Worm (Caenorhabditis elegans) whole organism, L1 larva: ENCODE results near the gene nhr-119.
"Not testable (repeated sequence)": the region's sequence is repeated elsewhere in the genome, so short reads cannot be mapped to it uniquely, and the experiment has no call there.

Source experiments
- C34B4.2 ChIP-seq: sonication (generic microtip); optimal IDR thresholded peaks from 2 replicates; lab custom pipeline; 2017; ENCODE audit warnings: mild to moderate bottlenecking, missing genetic modification characterization, missing compliant biosample characterization
- Y116A8C.19 ChIP-seq: sonication (generic microtip); optimal IDR thresholded peaks from 2 replicates; lab custom pipeline; 2016; ENCODE audit warnings: missing compliant biosample characterization, missing genetic modification characterization, borderline replicate concordance
- aha-1 ChIP-seq: fragments of 150-350 bp; optimal IDR thresholded peaks from 2 replicates; lab custom pipeline; 2014; ENCODE audit warnings: missing biosample characterization, missing genetic modification characterization
- blmp-1 ChIP-seq: fragments of 150-350 bp; optimal IDR thresholded peaks from 2 replicates; lab custom pipeline; 2014; ENCODE audit warnings: missing biosample characterization, missing genetic modification characterization
- ceh-63 ChIP-seq: fragments of 200-800 bp; sonication (Bioruptor generic); optimal IDR thresholded peaks from 2 replicates; lab custom pipeline; 2018; ENCODE audit warnings: mild to moderate bottlenecking, missing genetic modification characterization, missing compliant biosample characterization
- ceh-8 ChIP-seq: fragments of 200-800 bp; sonication (Bioruptor generic); optimal IDR thresholded peaks from 2 replicates; lab custom pipeline; 2018; ENCODE audit warnings: mild to moderate bottlenecking, missing genetic modification characterization, moderate library complexity, missing compliant biosample characterization
- ceh-90 ChIP-seq: sonication (generic microtip); optimal IDR thresholded peaks from 2 replicates; lab custom pipeline; 2016; ENCODE audit warnings: missing genetic modification characterization, missing compliant biosample characterization
- dpl-1 ChIP-seq, 3 experiments: fragments of 150-350 bp in 2 of 3; sonication (generic microtip) in 1 of 3; optimal IDR thresholded peaks; 2 replicates each; lab custom pipeline; 2014 to 2017; ENCODE audit warnings: missing biosample characterization in 3 of 3, missing genetic modification characterization in 3 of 3, missing genetic modification reagents in 3 of 3
- efl-3 ChIP-seq: fragments of 200-800 bp; sonication (Bioruptor generic); optimal IDR thresholded peaks from 2 replicates; lab custom pipeline; 2018; ENCODE audit warnings: mild to moderate bottlenecking, missing genetic modification characterization, missing compliant biosample characterization
- egl-27 ChIP-seq, 2 experiments: fragments of 150-350 bp in 1 of 2; sonication (generic microtip); optimal IDR thresholded peaks; 3 replicates each; lab custom pipeline; 2017 to 2018; ENCODE audit warnings: missing biosample characterization in 2 of 2, missing genetic modification characterization in 2 of 2, missing genetic modification reagents in 2 of 2
- elt-2 ChIP-seq: sonication (generic microtip); optimal IDR thresholded peaks from 2 replicates; lab custom pipeline; 2016; ENCODE audit warnings: missing genetic modification characterization, mild to moderate bottlenecking, inconsistent platforms, missing compliant biosample characterization, missing genetic modification reagents
- elt-3 ChIP-seq, 6 experiments: fragments of 150-350 bp in 1 of 6; sonication (generic microtip); optimal IDR thresholded peaks; 2 replicates each; lab custom pipeline; 2017 to 2018; ENCODE audit warnings: missing biosample characterization in 6 of 6, missing genetic modification characterization in 6 of 6, inconsistent platforms in 1 of 6
- fkh-10 ChIP-seq: sonication (generic microtip); optimal IDR thresholded peaks from 2 replicates; lab custom pipeline; 2017; ENCODE audit warnings: missing biosample characterization, missing genetic modification reagents, missing genetic modification characterization
- fkh-8 ChIP-seq: sonication (generic microtip); optimal IDR thresholded peaks from 2 replicates; lab custom pipeline; 2016; ENCODE audit warnings: mild to moderate bottlenecking, missing genetic modification characterization, missing compliant biosample characterization
- fos-1 ChIP-seq: fragments of 150-350 bp; optimal IDR thresholded peaks from 2 replicates; lab custom pipeline; 2014; ENCODE audit warnings: missing biosample characterization, missing genetic modification characterization
- grh-1 ChIP-seq: fragments of 200-800 bp; sonication (Bioruptor generic); IDR thresholded peaks from 2 replicates; pipeline ENCODE4 v1.3.6; 2022; ENCODE audit warnings: missing genetic modification reagents, missing genetic modification characterization, missing compliant biosample characterization
- hpl-2 ChIP-seq: fragments of 150-350 bp; optimal IDR thresholded peaks from 2 replicates; lab custom pipeline; 2014; ENCODE audit warnings: missing biosample characterization, missing genetic modification reagents, missing genetic modification characterization
- irx-1 ChIP-seq: sonication (generic microtip); optimal IDR thresholded peaks from 2 replicates; lab custom pipeline; 2016; ENCODE audit warnings: missing genetic modification characterization, missing compliant biosample characterization
- isw-1 ChIP-seq: fragments of 200-800 bp; sonication (Bioruptor generic); IDR thresholded peaks from 2 replicates; pipeline ENCODE4 v1.3.6; 2022; ENCODE audit warnings: missing genetic modification characterization, missing compliant biosample characterization
- lin-14 ChIP-seq: fragments of 200-800 bp; sonication (Bioruptor generic); optimal IDR thresholded peaks from 2 replicates; lab custom pipeline; 2018; ENCODE audit warnings: mild to moderate bottlenecking, missing genetic modification characterization, moderate library complexity, missing compliant biosample characterization
- lin-39 ChIP-seq: fragments of 150-350 bp; optimal IDR thresholded peaks from 2 replicates; lab custom pipeline; 2014; ENCODE audit warnings: missing biosample characterization, missing genetic modification reagents, missing genetic modification characterization
- lir-3 ChIP-seq: sonication (generic microtip); optimal IDR thresholded peaks from 2 replicates; lab custom pipeline; 2016; ENCODE audit warnings: mild to moderate bottlenecking, missing genetic modification characterization, moderate library complexity, missing compliant biosample characterization; ENCODE audit not compliant: poor library complexity
- mdl-1 ChIP-seq, 2 experiments: fragments of 150-350 bp; optimal IDR thresholded peaks; 2 replicates each; lab custom pipeline; 2014 to 2017; ENCODE audit warnings: missing biosample characterization in 2 of 2, missing genetic modification characterization in 2 of 2, inconsistent platforms in 1 of 2
- mef-2 ChIP-seq: fragments of 150-350 bp; optimal IDR thresholded peaks from 2 replicates; lab custom pipeline; 2014; ENCODE audit warnings: missing biosample characterization, missing genetic modification characterization
- nhr-12 ChIP-seq: sonication (generic microtip); optimal IDR thresholded peaks from 2 replicates; lab custom pipeline; 2017; ENCODE audit warnings: missing biosample characterization, missing genetic modification characterization
- nhr-20 ChIP-seq: sonication (generic microtip); optimal IDR thresholded peaks from 2 replicates; lab custom pipeline; 2016; ENCODE audit warnings: mild to moderate bottlenecking, missing genetic modification characterization, missing compliant biosample characterization
- nhr-237 ChIP-seq: fragments of 150-350 bp; optimal IDR thresholded peaks from 2 replicates; lab custom pipeline; 2014; ENCODE audit warnings: missing biosample characterization, missing genetic modification characterization
- nhr-47 ChIP-seq: sonication (generic microtip); optimal IDR thresholded peaks from 2 replicates; lab custom pipeline; 2016; ENCODE audit warnings: mild to moderate bottlenecking, missing genetic modification characterization, moderate library complexity, missing compliant biosample characterization
- nhr-71 ChIP-seq: sonication (generic microtip); optimal IDR thresholded peaks from 2 replicates; lab custom pipeline; 2016; ENCODE audit warnings: mild to moderate bottlenecking, missing genetic modification characterization, moderate library complexity, missing compliant biosample characterization
- nhr-76 ChIP-seq: sonication (generic microtip); optimal IDR thresholded peaks from 2 replicates; lab custom pipeline; 2017; ENCODE audit warnings: missing biosample characterization, missing genetic modification characterization
- nhr-84 ChIP-seq: sonication (generic microtip); optimal IDR thresholded peaks from 2 replicates; lab custom pipeline; 2017; ENCODE audit warnings: missing biosample characterization, missing genetic modification characterization
- nhr-85 ChIP-seq: sonication (generic microtip); peaks from one replicate; lab custom pipeline; 2016; ENCODE audit warnings: missing genetic modification characterization, inconsistent platforms, missing compliant biosample characterization
- nhr-90 ChIP-seq: sonication (generic microtip); optimal IDR thresholded peaks from 2 replicates; lab custom pipeline; 2016; ENCODE audit warnings: mild to moderate bottlenecking, missing genetic modification characterization, missing compliant biosample characterization; ENCODE audit not compliant: poor library complexity
- pag-3 ChIP-seq: sonication (generic microtip); optimal IDR thresholded peaks from 2 replicates; lab custom pipeline; 2017; ENCODE audit warnings: missing genetic modification characterization, mild to moderate bottlenecking, missing compliant biosample characterization, antibody characterized with exemption, borderline replicate concordance; ENCODE audit not compliant: insufficient read depth
- snpc-4 ChIP-seq: fragments of 150-350 bp; optimal IDR thresholded peaks from 2 replicates; lab custom pipeline; 2014; ENCODE audit warnings: missing biosample characterization, missing genetic modification characterization
- snu-23 ChIP-seq: sonication (generic microtip); optimal IDR thresholded peaks from 2 replicates; lab custom pipeline; 2016; ENCODE audit warnings: missing genetic modification characterization, missing compliant biosample characterization
- tbx-2 ChIP-seq: sonication (generic microtip); optimal IDR thresholded peaks from 2 replicates; lab custom pipeline; 2016; ENCODE audit warnings: missing genetic modification characterization, missing compliant biosample characterization
- unc-130 ChIP-seq: fragments of 150-350 bp; optimal IDR thresholded peaks from 2 replicates; lab custom pipeline; 2017; ENCODE audit warnings: missing biosample characterization, missing genetic modification characterization, inconsistent platforms
- unc-62 ChIP-seq: fragments of 150-350 bp; optimal IDR thresholded peaks from 2 replicates; lab custom pipeline; 2014; ENCODE audit warnings: missing biosample characterization, missing genetic modification reagents, missing genetic modification characterization
- zip-4 ChIP-seq: fragments of 200-800 bp; sonication (Bioruptor generic); optimal IDR thresholded peaks from 2 replicates; lab custom pipeline; 2018; ENCODE audit warnings: mild to moderate bottlenecking, missing genetic modification characterization, moderate library complexity, missing compliant biosample characterization
- ztf-4 ChIP-seq: fragments of 150-350 bp; optimal IDR thresholded peaks from 2 replicates; lab custom pipeline; 2014; ENCODE audit warnings: missing biosample characterization, missing genetic modification characterization

The nhr-119 gene

ce11 chrII:2843088-2843487 is 42.7 kb upstream of the nhr-119 start, which contains the start of gene Y110A2AL.7:
Y110A2AL.7 (minus strand) TSS chrII:2843188.
- TF ChIP-seq grh-1 (GFP tag; lab: Robert Waterston, UW) (no peak), nhr-237 (tag; lab: Kevin White, UChicago) (no peak), unc-130 (no peak), nhr-20 (tag; lab: Kevin White, UChicago) (no peak), aha-1 (tag; lab: Kevin White, UChicago) (no peak), nhr-85 (no peak), lir-3 (no peak), unc-62 (GFP tag; lab: Kevin White, UChicago) (no peak), lin-39 (tag; lab: Kevin White, UChicago) (no peak), efl-3 (GFP tag; lab: Kevin White, UChicago) (no peak), ztf-4 (tag; lab: Kevin White, UChicago) (no peak), ceh-63 (no peak), fkh-8 (tag; lab: Kevin White, UChicago) (no peak)
- TF ChIP-seq, all 84 proteins: peak for 0

ce11 chrII:2841529-2841928 is 41.1 kb upstream of the nhr-119 start, which contains the start of gene Y110A2AL.6:
Y110A2AL.6 (minus strand) TSS chrII:2841629.
- TF ChIP-seq nhr-20 (tag; lab: Kevin White, UChicago) = no peak
- TF ChIP-seq ceh-90 (tag; lab: Kevin White, UChicago) = no peak
- TF ChIP-seq nhr-71 (tag; lab: Kevin White, UChicago) = no peak
- TF ChIP-seq irx-1 (tag; lab: Kevin White, UChicago) = no peak
- no peak for TF ChIP-seq pag-3 (tag; lab: Kevin White, UChicago)
- TF ChIP-seq nhr-90 (tag; lab: Kevin White, UChicago) = no peak
- TF ChIP-seq aha-1 (tag; lab: Kevin White, UChicago) = no peak
- TF ChIP-seq nhr-12 = no peak
- no peak for TF ChIP-seq tbx-2 (tag; lab: Kevin White, UChicago)

ce11 chrII:2839004-2839403 is 38.6 kb upstream of the nhr-119 start, which contains the start of gene Y110A2AL.4:
Y110A2AL.4 (plus strand) TSS chrII:2839304.
- TF ChIP-seq nhr-84 (tag; lab: Kevin White, UChicago); blmp-1; Y116A8C.19 (tag; lab: Kevin White, UChicago): not testable (repeated sequence)
- TF ChIP-seq, all 84 proteins: peak for 0; not testable (repeated sequence) for 84

ce11 chrII:2836853-2837252 is 36.5 kb upstream of the nhr-119 start, which contains the start of gene K12H6.7:
K12H6.7 (minus strand) TSS chrII:2836953.
- no peak for TF ChIP-seq mef-2 (tag; lab: Kevin White, UChicago)
- TF ChIP-seq lin-14 (GFP tag; lab: Kevin White, UChicago) = no peak
- no peak for TF ChIP-seq snpc-4 (tag; lab: Kevin White, UChicago)
- no peak for TF ChIP-seq zip-4 (GFP tag; lab: Kevin White, UChicago)
- no peak for TF ChIP-seq fos-1
- no peak for TF ChIP-seq nhr-76 (tag; lab: Kevin White, UChicago)
- TF ChIP-seq hpl-2 (GFP tag; lab: Kevin White, UChicago) = no peak
- TF ChIP-seq nhr-90 (tag; lab: Kevin White, UChicago) = no peak
- TF ChIP-seq fkh-10 = no peak
- no peak for TF ChIP-seq nhr-47 (tag; lab: Kevin White, UChicago)
- TF ChIP-seq elt-3 (tag; optimal IDR thresholded peaks at IDR 0.05; lab: Kevin White, UChicago) = no peak
- no peak for TF ChIP-seq elt-2 (tag; lab: Kevin White, UChicago)
- no peak for TF ChIP-seq dpl-1 (GFP tag; optimal IDR thresholded peaks at IDR 0.05; lab: Kevin White, UChicago)
- no peak for TF ChIP-seq mdl-1 (tag; optimal IDR thresholded peaks at IDR 0.05; lab: Kevin White, UChicago)
- TF ChIP-seq snu-23 = no peak
- no peak for TF ChIP-seq C34B4.2 (tag; lab: Kevin White, UChicago)
- TF ChIP-seq isw-1 (GFP tag; lab: Robert Waterston, UW) = no peak
- TF ChIP-seq egl-27 (tag; optimal IDR thresholded peaks at IDR 0.05; lab: Kevin White, UChicago) = no peak
- TF ChIP-seq nhr-20 (tag; lab: Kevin White, UChicago) = no peak
- TF ChIP-seq ceh-8 (GFP tag; lab: Kevin White, UChicago) = no peak
